ENCODE assay signal across 3 fruit fly cellular contexts in the genomic region with DNA sequence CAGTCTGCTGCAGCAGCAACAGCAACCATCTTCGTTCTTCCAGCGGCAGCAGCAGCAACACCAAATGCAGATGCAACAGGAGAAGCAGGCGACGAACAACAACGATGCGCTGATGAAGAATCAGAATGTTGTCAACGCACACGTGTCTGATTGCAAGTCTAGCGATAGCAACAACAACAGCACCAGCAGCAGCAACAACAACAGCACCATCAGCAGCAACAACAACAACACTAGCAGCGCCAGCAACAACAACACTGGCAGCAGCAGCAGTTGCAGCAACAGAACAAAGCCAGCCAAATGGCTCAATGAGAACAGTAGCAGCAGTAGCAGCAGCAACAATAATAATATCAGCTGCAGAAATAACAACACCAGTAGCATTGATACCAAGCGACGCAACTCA.
TF ChIP-seq lines count a peak whose summit lies in the region.

No protein-coding gene starts in this region.

- no peak for TF ChIP-seq CTCF in whole organism, embryonic (GFP tag; optimal IDR thresholded peaks at IDR 0.05; lab: Kevin White, UChicago)

TF ChIP-seq in whole organism, embryonic, 481 proteins besides CTCF, POLR2A, EP300 and RAD21:
- TF ChIP-seq CG4360 (GFP tag; IDR thresholded peaks at IDR 0.05; lab: Robert Waterston, UW) = peak; percentile 92
- no peak for TF ChIP-seq CG2678 (tag; optimal IDR thresholded peaks at IDR 0.05; lab: Kevin White, UChicago)
- TF ChIP-seq CG14014 (GFP tag; IDR thresholded peaks at IDR 0.05; lab: Robert Waterston, UW) = no peak
- TF ChIP-seq Ets65A (GFP tag; lab: Kevin White, UChicago) = peak; percentile 24
- TF ChIP-seq CG14050 (GFP tag; IDR thresholded peaks at IDR 0.05; lab: Robert Waterston, UW) = no peak

TF ChIP-seq in whole organism, prepupa, 60 proteins besides CTCF, POLR2A, EP300 and RAD21:
- TF ChIP-seq Ets21C (GFP tag; optimal IDR thresholded peaks at IDR 0.05; lab: Kevin White, UChicago) (no peak), CG3919 (GFP tag; optimal IDR thresholded peaks at IDR 0.05; lab: Kevin White, UChicago) (peak; percentile 14)
TF ChIP-seq in whole organism, prepupa: peak in this region for 1.

TF ChIP-seq in whole organism, wandering third instar larva, 38 proteins besides CTCF, POLR2A, EP300 and RAD21:
- TF ChIP-seq dsf (GFP tag; optimal IDR thresholded peaks at IDR 0.05; lab: Kevin White, UChicago; ENCODE audit: borderline replicate concordance) (no peak), usp (GFP tag; optimal IDR thresholded peaks at IDR 0.05; lab: Kevin White, UChicago) (no peak), psq (GFP tag; optimal IDR thresholded peaks at IDR 0.05; lab: Kevin White, UChicago) (no peak), N (GFP tag; optimal IDR thresholded peaks at IDR 0.05; lab: Kevin White, UChicago) (no peak), foxo (GFP tag; optimal IDR thresholded peaks at IDR 0.05; lab: Kevin White, UChicago) (no peak), Dfd (GFP tag; optimal IDR thresholded peaks at IDR 0.05; lab: Kevin White, UChicago) (peak; percentile 77)
